Worm (Caenorhabditis elegans): ENCODE data around the gene plc-2.

- no peak for TF ChIP-seq ama-1 (optimal IDR thresholded peaks at IDR 0.05)
- TF ChIP-seq ceh-13 (GFP tag; optimal IDR thresholded peaks at IDR 0.05), result no peak
- TF ChIP-seq hmg-4 (GFP tag; optimal IDR thresholded peaks at IDR 0.05), result no peak
- no peak for TF ChIP-seq tbx-37 (GFP tag; conservative IDR thresholded peaks at IDR 0.05)
- no peak for TF ChIP-seq ets-7 (tag; optimal IDR thresholded peaks at IDR 0.05)
- TF ChIP-seq scrt-1 (GFP tag; IDR thresholded peaks at IDR 0.05), result no peak
- no peak for TF ChIP-seq tra-4 (tag; optimal IDR thresholded peaks at IDR 0.05)
- TF ChIP-seq ceh-36 (tag; optimal IDR thresholded peaks at IDR 0.05), result no peak
- no peak for TF ChIP-seq flt-1 (GFP tag; IDR thresholded peaks at IDR 0.05)
- no peak for TF ChIP-seq tbx-11 (GFP tag; IDR thresholded peaks at IDR 0.05)
- no peak for TF ChIP-seq B0310.2 (tag; optimal IDR thresholded peaks at IDR 0.05)
- TF ChIP-seq sea-1 (GFP tag; conservative IDR thresholded peaks at IDR 0.05), result no peak
Measured at ce11 chrV:15199768-15200167, 7.4 kb downstream of the plc-2 start, which contains the start of gene Y75B12B.10.
